Worm (Caenorhabditis elegans): ENCODE measurements around the gene exc-5.

exc-5 gene

DNA sequence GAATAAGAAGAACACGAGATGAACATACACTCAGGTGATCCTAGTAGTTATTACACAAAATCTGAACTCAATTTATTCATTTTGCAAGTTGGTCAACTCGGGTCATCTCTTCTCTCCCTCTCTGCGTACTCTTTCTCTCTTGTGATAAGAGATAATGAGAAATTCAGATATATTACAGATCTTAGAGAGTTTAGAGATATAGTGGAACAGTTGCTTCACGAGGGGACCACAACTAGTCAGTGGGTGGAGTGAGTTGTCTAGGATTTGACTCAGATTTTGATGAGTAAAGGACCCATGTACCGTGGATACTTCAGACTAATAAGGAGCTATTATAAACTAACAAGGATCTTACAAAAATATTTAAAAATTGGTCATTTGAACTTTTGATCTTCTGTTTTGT is at the start of gene exc-5:
Gene exc-5 (minus strand): TSS at position 57 of the 400 bp plus-strand sequence.
- TF ChIP-seq tbx-37 (GFP tag; conservative IDR thresholded peaks at IDR 0.05) (no peak), B0310.2 (tag; optimal IDR thresholded peaks at IDR 0.05) (no peak), ceh-36 (tag; optimal IDR thresholded peaks at IDR 0.05) (no peak), sea-1 (GFP tag; conservative IDR thresholded peaks at IDR 0.05) (no peak), scrt-1 (GFP tag; IDR thresholded peaks at IDR 0.05) (no peak), ets-7 (tag; optimal IDR thresholded peaks at IDR 0.05) (no peak), ceh-13 (GFP tag; optimal IDR thresholded peaks at IDR 0.05) (no peak), flt-1 (GFP tag; IDR thresholded peaks at IDR 0.05) (no peak), aly-1 (tag; optimal IDR thresholded peaks at IDR 0.05) (no peak)

DNA sequence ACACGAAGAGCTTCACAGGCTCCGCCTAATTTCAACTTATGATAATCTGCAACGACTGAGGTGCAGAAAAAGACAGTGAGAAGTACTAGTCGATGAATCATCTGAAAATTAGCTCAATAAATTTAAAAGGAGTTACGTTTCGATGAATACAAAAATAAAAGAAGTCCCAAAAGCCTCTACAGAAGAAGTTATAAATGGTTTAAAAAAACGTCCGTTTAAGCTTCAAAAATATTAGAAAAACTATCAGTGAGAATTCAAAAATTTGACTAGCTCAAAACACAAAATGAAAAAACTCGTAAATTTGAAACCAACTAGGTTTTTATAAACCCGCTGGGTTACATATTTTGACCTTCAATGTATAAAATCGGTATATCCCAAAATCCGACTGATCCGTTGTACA is 42.5 kb upstream of the exc-5 start, which contains the start of gene T11B7.5:
Gene T11B7.5 (minus strand): TSS at position 101 of the 400 bp plus-strand sequence.
- TF ChIP-seq B0310.2 (tag; optimal IDR thresholded peaks at IDR 0.05) (no peak), ama-1 (optimal IDR thresholded peaks at IDR 0.05) (no peak), ets-7 (tag; optimal IDR thresholded peaks at IDR 0.05) (no peak), aly-1 (tag; optimal IDR thresholded peaks at IDR 0.05) (no peak), sea-1 (GFP tag; conservative IDR thresholded peaks at IDR 0.05) (no peak)

DNA sequence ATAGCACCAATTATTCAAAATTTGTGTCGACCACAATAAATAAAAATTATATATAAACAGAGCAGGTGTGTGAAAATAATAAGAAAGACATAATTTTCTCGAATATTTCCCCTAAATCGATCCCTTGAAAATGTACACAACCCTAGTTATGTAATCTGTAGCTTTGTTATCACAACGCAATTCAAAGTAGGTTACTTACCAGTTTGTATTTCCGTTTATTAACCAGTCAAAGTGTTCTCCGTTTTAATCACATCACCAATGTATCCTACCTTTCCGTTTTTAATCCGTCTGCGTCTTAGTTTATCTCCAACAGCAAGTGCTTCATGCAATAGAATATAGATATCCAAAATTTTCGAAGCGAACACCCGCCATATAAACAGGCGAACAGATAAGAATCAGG is 39.8 kb upstream of the exc-5 start:
- no peak for TF ChIP-seq tra-4 (tag; optimal IDR thresholded peaks at IDR 0.05)
- TF ChIP-seq hmg-4 (GFP tag; optimal IDR thresholded peaks at IDR 0.05): no peak
- no peak for TF ChIP-seq ama-1 (optimal IDR thresholded peaks at IDR 0.05)
- TF ChIP-seq B0310.2 (tag; optimal IDR thresholded peaks at IDR 0.05): no peak
- no peak for TF ChIP-seq hnd-1 (tag; optimal IDR thresholded peaks at IDR 0.05)
- no peak for TF ChIP-seq scrt-1 (GFP tag; IDR thresholded peaks at IDR 0.05)
- TF ChIP-seq aly-1 (tag; optimal IDR thresholded peaks at IDR 0.05): no peak
- no peak for TF ChIP-seq sea-1 (GFP tag; conservative IDR thresholded peaks at IDR 0.05)
- TF ChIP-seq ceh-13 (GFP tag; optimal IDR thresholded peaks at IDR 0.05): no peak
- TF ChIP-seq F13C5.2 (tag; optimal IDR thresholded peaks at IDR 0.05): no peak
- TF ChIP-seq tbx-11 (GFP tag; IDR thresholded peaks at IDR 0.05): no peak
- TF ChIP-seq tbx-37 (GFP tag; conservative IDR thresholded peaks at IDR 0.05): no peak
- TF ChIP-seq ceh-36 (tag; optimal IDR thresholded peaks at IDR 0.05): no peak
- no peak for TF ChIP-seq pes-1 (GFP tag; IDR thresholded peaks at IDR 0.05)
- TF ChIP-seq ets-7 (tag; optimal IDR thresholded peaks at IDR 0.05): no peak
- no peak for TF ChIP-seq hmbx-1 (tag; optimal IDR thresholded peaks at IDR 0.05)

DNA sequence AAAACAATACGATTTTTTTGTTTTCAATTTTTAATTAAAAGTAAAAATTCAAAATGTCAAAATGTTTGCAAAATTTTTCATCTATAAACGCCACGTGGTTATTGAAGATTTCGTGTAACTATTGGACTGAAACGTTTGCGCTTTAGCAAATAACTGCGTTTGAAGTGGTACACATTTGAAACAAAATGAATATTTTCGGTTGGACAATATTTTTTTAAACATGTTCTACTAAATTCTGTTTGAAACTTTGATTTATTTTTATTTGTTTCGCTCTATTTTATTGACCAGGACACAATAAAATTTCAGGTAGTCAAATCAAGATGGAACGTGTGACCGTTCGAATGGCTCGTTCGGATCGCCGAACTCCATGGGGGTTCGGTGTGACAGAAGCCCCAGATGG is 38.7 kb upstream of the exc-5 start, which contains the start of gene alp-1:
Gene alp-1 (plus strand): TSS at position 301 of the 400 bp plus-strand sequence.
- TF ChIP-seq tbx-11 (GFP tag; IDR thresholded peaks at IDR 0.05) (no peak), scrt-1 (GFP tag; IDR thresholded peaks at IDR 0.05) (no peak), ceh-36 (tag; optimal IDR thresholded peaks at IDR 0.05) (no peak), B0310.2 (tag; optimal IDR thresholded peaks at IDR 0.05) (no peak), aly-1 (tag; optimal IDR thresholded peaks at IDR 0.05) (no peak), F13C5.2 (tag; optimal IDR thresholded peaks at IDR 0.05) (no peak), sea-1 (GFP tag; conservative IDR thresholded peaks at IDR 0.05) (no peak), hmg-4 (GFP tag; optimal IDR thresholded peaks at IDR 0.05) (no peak), pes-1 (GFP tag; IDR thresholded peaks at IDR 0.05) (no peak), tra-4 (tag; optimal IDR thresholded peaks at IDR 0.05) (no peak), ama-1 (optimal IDR thresholded peaks at IDR 0.05) (no peak), flt-1 (GFP tag; IDR thresholded peaks at IDR 0.05) (no peak), hnd-1 (tag; optimal IDR thresholded peaks at IDR 0.05) (no peak)

DNA sequence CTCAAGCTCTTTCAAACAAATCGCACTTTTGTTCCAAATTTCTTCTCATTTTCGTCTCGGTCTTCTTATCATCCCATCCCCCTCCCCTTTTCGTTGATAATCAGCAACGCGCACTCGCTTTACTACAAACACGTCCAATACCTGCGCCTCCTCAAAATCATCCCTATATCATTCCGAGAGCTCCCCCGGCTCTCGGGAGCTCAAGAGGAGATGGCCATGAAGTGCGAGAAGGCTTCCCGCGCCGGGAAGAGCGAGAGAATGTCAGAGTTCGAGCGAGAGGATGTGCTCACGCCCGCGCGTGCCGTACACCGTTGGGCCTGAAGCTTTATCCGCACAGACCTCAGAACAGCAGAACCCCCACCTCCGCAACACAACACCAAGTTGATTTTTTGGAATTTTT is 37.3 kb upstream of the exc-5 start:
- TF ChIP-seq aly-1 (tag; optimal IDR thresholded peaks at IDR 0.05) (peak; percentile 48), hnd-1 (tag; optimal IDR thresholded peaks at IDR 0.05) (no peak)

DNA sequence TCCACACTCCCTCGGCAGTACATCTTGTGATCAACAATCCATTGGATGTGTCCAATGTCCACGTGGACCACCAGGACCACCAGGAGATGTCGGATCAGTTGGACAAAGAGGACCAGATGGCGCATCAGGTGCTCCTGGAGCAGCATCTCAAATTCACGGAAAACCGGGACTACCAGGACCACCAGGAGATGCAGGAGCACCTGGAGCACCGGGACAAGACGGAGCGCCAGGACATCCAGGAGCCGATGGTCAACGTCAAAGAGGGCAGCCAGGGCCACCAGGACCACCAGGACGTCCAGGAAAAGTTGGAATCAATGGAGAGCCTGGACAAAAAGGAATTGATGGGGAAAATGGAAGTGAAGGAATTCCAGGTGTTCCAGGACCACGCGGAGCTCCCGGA is 35.5 kb upstream of the exc-5 start:
- TF ChIP-seq hmbx-1 (tag; optimal IDR thresholded peaks at IDR 0.05) (no peak), tbx-11 (GFP tag; IDR thresholded peaks at IDR 0.05) (no peak), aly-1 (tag; optimal IDR thresholded peaks at IDR 0.05) (no peak), ceh-36 (tag; optimal IDR thresholded peaks at IDR 0.05) (no peak), tbx-37 (GFP tag; conservative IDR thresholded peaks at IDR 0.05) (no peak), sea-1 (GFP tag; conservative IDR thresholded peaks at IDR 0.05) (no peak), ceh-13 (GFP tag; optimal IDR thresholded peaks at IDR 0.05) (no peak), tra-4 (tag; optimal IDR thresholded peaks at IDR 0.05) (no peak), F13C5.2 (tag; optimal IDR thresholded peaks at IDR 0.05) (no peak), ets-7 (tag; optimal IDR thresholded peaks at IDR 0.05) (no peak), scrt-1 (GFP tag; IDR thresholded peaks at IDR 0.05) (no peak), flt-1 (GFP tag; IDR thresholded peaks at IDR 0.05) (no peak), pes-1 (GFP tag; IDR thresholded peaks at IDR 0.05) (no peak), hnd-1 (tag; optimal IDR thresholded peaks at IDR 0.05) (no peak), hmg-4 (GFP tag; optimal IDR thresholded peaks at IDR 0.05) (no peak)

DNA sequence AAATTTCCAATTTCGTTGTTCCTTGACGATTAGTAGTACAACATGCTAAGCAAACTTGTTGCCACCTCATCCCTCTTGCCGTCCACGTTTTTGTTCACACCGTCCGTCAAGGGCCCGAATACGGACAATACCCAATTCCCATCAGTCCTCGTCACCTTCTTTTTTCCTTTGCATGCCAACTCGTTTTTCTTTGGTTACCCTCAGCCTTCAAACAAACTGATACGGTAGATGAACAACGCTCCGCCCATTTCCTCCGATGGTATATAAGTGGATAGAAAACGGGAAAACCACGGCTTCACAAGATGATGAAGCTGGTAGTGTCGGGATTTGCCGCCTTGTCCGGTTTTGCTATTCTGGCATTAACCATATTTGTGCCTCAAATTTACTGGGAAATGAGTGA is 34.4 kb upstream of the exc-5 start, which contains the start of gene col-118:
Gene col-118 (plus strand): TSS at position 301 of the 400 bp plus-strand sequence.
- TF ChIP-seq B0310.2 (tag; optimal IDR thresholded peaks at IDR 0.05): no peak
- TF ChIP-seq hmbx-1 (tag; optimal IDR thresholded peaks at IDR 0.05): no peak
- no peak for TF ChIP-seq aly-1 (tag; optimal IDR thresholded peaks at IDR 0.05)
- TF ChIP-seq scrt-1 (GFP tag; IDR thresholded peaks at IDR 0.05): no peak
- TF ChIP-seq tra-4 (tag; optimal IDR thresholded peaks at IDR 0.05): no peak

DNA sequence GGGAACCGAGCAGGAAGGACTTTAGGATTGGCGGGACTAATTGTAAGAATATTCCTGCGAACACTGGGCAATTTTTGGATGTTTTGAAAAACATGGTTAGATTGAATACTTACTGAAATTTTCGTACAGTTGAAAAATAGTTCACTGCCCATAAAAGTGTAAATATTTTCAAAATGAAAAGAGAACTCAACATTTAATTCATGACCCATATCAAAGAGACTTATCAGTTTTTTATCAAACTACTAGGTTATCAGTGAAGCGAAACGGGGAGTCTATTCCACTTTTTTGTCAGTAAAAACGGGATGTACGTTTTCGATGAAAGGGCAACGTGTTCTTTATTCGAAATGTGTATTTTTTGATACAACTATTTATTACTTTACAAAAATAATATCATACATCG is 32.5 kb upstream of the exc-5 start:
- TF ChIP-seq tbx-11 (GFP tag; IDR thresholded peaks at IDR 0.05) (no peak), flt-1 (GFP tag; IDR thresholded peaks at IDR 0.05) (no peak), ets-7 (tag; optimal IDR thresholded peaks at IDR 0.05) (no peak), hmg-4 (GFP tag; optimal IDR thresholded peaks at IDR 0.05) (no peak), F13C5.2 (tag; optimal IDR thresholded peaks at IDR 0.05) (no peak), scrt-1 (GFP tag; IDR thresholded peaks at IDR 0.05) (no peak), sea-1 (GFP tag; conservative IDR thresholded peaks at IDR 0.05) (no peak), B0310.2 (tag; optimal IDR thresholded peaks at IDR 0.05) (no peak)
